Fruit fly (Drosophila melanogaster) whole organism, pupa: Measurements from ENCODE around the gene primo-1.
A peak's percentile ranks its signal among the peaks of the same experiment; 100 is the strongest.

Experiments
- CG10348 ChIP-seq: fragments of 200-800 bp; sonication (Bioruptor generic); IDR thresholded peaks from 2 replicates; pipeline ENCODE4 v1.3.6; 2022; ENCODE audit warnings: missing biosample characterization, missing genetic modification characterization
- CG12605 ChIP-seq: fragments of 200-800 bp; sonication (Bioruptor generic); IDR thresholded peaks from 2 replicates; pipeline ENCODE4 v1.3.6; 2022; ENCODE audit warnings: missing biosample characterization, missing genetic modification characterization
- CG13204 ChIP-seq: fragments of 200-800 bp; sonication (Bioruptor generic); optimal IDR thresholded peaks from 2 replicates; lab custom pipeline; 2018; ENCODE audit warnings: missing biosample characterization, mild to moderate bottlenecking, missing genetic modification characterization, moderate library complexity
- CG14655 ChIP-seq: fragments of 200-800 bp; sonication (Bioruptor generic); optimal IDR thresholded peaks from 3 replicates; lab custom pipeline; 2017; ENCODE audit warnings: mild to moderate bottlenecking, missing biosample characterization, missing genetic modification reagents, missing genetic modification characterization
- CG15710 ChIP-seq: fragments of 200-800 bp; sonication (Bioruptor generic); optimal IDR thresholded peaks from 2 replicates; lab custom pipeline; 2018; ENCODE audit warnings: missing biosample characterization, mild to moderate bottlenecking, missing genetic modification characterization, moderate library complexity
- CG17806 ChIP-seq: fragments of 200-800 bp; sonication (Bioruptor generic); optimal IDR thresholded peaks from 2 replicates; lab custom pipeline; 2018; ENCODE audit warnings: missing biosample characterization, mild to moderate bottlenecking, missing genetic modification characterization, moderate library complexity
- CG32121 ChIP-seq: fragments of 200-800 bp; sonication (Bioruptor generic); IDR thresholded peaks from 2 replicates; pipeline ENCODE4 v1.3.6; 2022; ENCODE audit warnings: missing biosample characterization, missing genetic modification characterization
- CG34367 ChIP-seq: fragments of 200-800 bp; sonication (Bioruptor generic); optimal IDR thresholded peaks from 2 replicates; lab custom pipeline; 2018; ENCODE audit warnings: missing biosample characterization, mild to moderate bottlenecking, missing genetic modification characterization
- CG4496 ChIP-seq: fragments of 200-800 bp; sonication (Bioruptor generic); IDR thresholded peaks from 3 replicates; pipeline ENCODE4 v1.3.6; 2022; ENCODE audit warnings: missing biosample characterization, missing genetic modification characterization
- CG8159 ChIP-seq: fragments of 200-800 bp; sonication (Bioruptor generic); optimal IDR thresholded peaks from 3 replicates; lab custom pipeline; 2018; ENCODE audit warnings: missing biosample characterization, mild to moderate bottlenecking, missing genetic modification characterization, moderate library complexity
- CG8301 ChIP-seq: fragments of 200-800 bp; sonication (Bioruptor generic); optimal IDR thresholded peaks from 2 replicates; lab custom pipeline; 2018; ENCODE audit warnings: missing biosample characterization, mild to moderate bottlenecking, missing genetic modification characterization
- CG9948 ChIP-seq: fragments of 200-800 bp; sonication (Bioruptor generic); optimal IDR thresholded peaks from 2 replicates; lab custom pipeline; 2018; ENCODE audit warnings: missing biosample characterization, mild to moderate bottlenecking, missing genetic modification characterization, moderate library complexity
- D1 ChIP-seq: fragments of 200-800 bp; sonication (Bioruptor generic); optimal IDR thresholded peaks from 2 replicates; lab custom pipeline; 2018; ENCODE audit warnings: missing biosample characterization, mild to moderate bottlenecking, missing genetic modification characterization, moderate library complexity
- EcR ChIP-seq: fragments of 200-800 bp; sonication (Bioruptor generic); optimal IDR thresholded peaks from 3 replicates; lab custom pipeline; 2019; ENCODE audit warnings: missing biosample characterization, missing genetic modification characterization, mild to moderate bottlenecking, moderate library complexity, missing genetic modification reagents
- Ets98B ChIP-seq: fragments of 200-800 bp; sonication (Bioruptor generic); IDR thresholded peaks from 2 replicates; pipeline ENCODE4 v1.3.6; 2022; ENCODE audit warnings: missing biosample characterization, missing genetic modification characterization
- Pif1A ChIP-seq: fragments of 200-800 bp; sonication (Bioruptor generic); optimal IDR thresholded peaks from 3 replicates; lab custom pipeline; 2016; ENCODE audit warnings: missing biosample characterization, missing genetic modification characterization
- Pif1B ChIP-seq: fragments of 200-800 bp; sonication (Bioruptor generic); optimal IDR thresholded peaks from 3 replicates; lab custom pipeline; 2016; ENCODE audit warnings: missing biosample characterization, missing genetic modification characterization
- Snoo ChIP-seq: fragments of 200-800 bp; sonication (Bioruptor generic); optimal IDR thresholded peaks from 3 replicates; lab custom pipeline; 2017; ENCODE audit warnings: missing biosample characterization, mild to moderate bottlenecking, missing genetic modification characterization, inconsistent platforms
- fd96Ca ChIP-seq: fragments of 200-800 bp; sonication (Bioruptor generic); IDR thresholded peaks from 3 replicates; pipeline ENCODE4 v1.3.6; 2022; ENCODE audit warnings: missing biosample characterization, missing genetic modification characterization
- gl ChIP-seq: fragments of 200-800 bp; sonication (Bioruptor generic); optimal IDR thresholded peaks from 2 replicates; lab custom pipeline; 2018; ENCODE audit warnings: missing biosample characterization, mild to moderate bottlenecking, missing genetic modification characterization
- rn ChIP-seq: fragments of 200-800 bp; sonication (Bioruptor generic); IDR thresholded peaks from 2 replicates; pipeline ENCODE4 v1.3.6; 2022; ENCODE audit warnings: missing biosample characterization, missing genetic modification characterization

primo-1 gene

dm6 chr3R:13699350-13699749 is 12.3 kb downstream of the primo-1 start:
- no peak for TF ChIP-seq CG32121
- TF ChIP-seq gl (tag; lab: Kevin White, UChicago), result no peak
- no peak for TF ChIP-seq Pif1B
- TF ChIP-seq CG10348 (GFP tag; lab: Robert Waterston, UW), result no peak
- TF ChIP-seq CG8159 (tag; lab: Kevin White, UChicago), result no peak
- no peak for TF ChIP-seq CG17806
- TF ChIP-seq CG15710 (tag; lab: Kevin White, UChicago), result no peak
- no peak for TF ChIP-seq EcR (GFP tag; lab: Kevin White, UChicago)
- no peak for TF ChIP-seq Ets98B (GFP tag; lab: Robert Waterston, UW)
- no peak for TF ChIP-seq Pif1A
- TF ChIP-seq CG9948, result no peak
- no peak for TF ChIP-seq CG34367 (tag; lab: Kevin White, UChicago)
- no peak for TF ChIP-seq CG8301
- no peak for TF ChIP-seq CG12605 (GFP tag; lab: Robert Waterston, UW)
- TF ChIP-seq Snoo (tag; lab: Kevin White, UChicago), result no peak
- TF ChIP-seq rn (GFP tag; lab: Robert Waterston, UW), result no peak
- TF ChIP-seq CG13204 (GFP tag; lab: Kevin White, UChicago), result no peak
- no peak for TF ChIP-seq CG14655

dm6 chr3R:13693753-13694152 is 17.9 kb downstream of the primo-1 start, which contains the start of gene CG14367:
CG14367 (plus strand) TSS chr3R:13694053.
- no peak for TF ChIP-seq CG10348 (GFP tag; lab: Robert Waterston, UW)
- no peak for TF ChIP-seq gl (tag; lab: Kevin White, UChicago)
- no peak for TF ChIP-seq Pif1B
- TF ChIP-seq CG32121, result no peak
- TF ChIP-seq CG4496 (GFP tag; lab: Robert Waterston, UW), result no peak
- TF ChIP-seq CG8301, result no peak
- TF ChIP-seq fd96Ca (GFP tag; lab: Robert Waterston, UW), result no peak
- no peak for TF ChIP-seq CG17806
- TF ChIP-seq CG15710 (tag; lab: Kevin White, UChicago), result no peak
- no peak for TF ChIP-seq Pif1A
- no peak for TF ChIP-seq CG8159 (tag; lab: Kevin White, UChicago)
- TF ChIP-seq CG13204 (GFP tag; lab: Kevin White, UChicago), result no peak
- no peak for TF ChIP-seq CG34367 (tag; lab: Kevin White, UChicago)
- TF ChIP-seq Ets98B (GFP tag; lab: Robert Waterston, UW), result no peak
- TF ChIP-seq Snoo (tag; lab: Kevin White, UChicago), result no peak
- TF ChIP-seq CG9948, result no peak
- no peak for TF ChIP-seq CG14655
- TF ChIP-seq rn (GFP tag; lab: Robert Waterston, UW), result no peak
- TF ChIP-seq CG12605 (GFP tag; lab: Robert Waterston, UW), result no peak
- TF ChIP-seq D1 (tag; lab: Kevin White, UChicago), result no peak

dm6 chr3R:13686371-13687211 is 25.0 kb downstream of the primo-1 start, which contains the start of gene omd:
omd (minus strand) TSS chr3R:13687210.
- peak; percentile 23; the same call in 1 of the 2 replicates for TF ChIP-seq CG32121
- peak; percentile 59; the same call in 1 of the 3 replicates for TF ChIP-seq CG4496 (GFP tag; lab: Robert Waterston, UW)
- TF ChIP-seq Ets98B (GFP tag; lab: Robert Waterston, UW), result peak; percentile 54; the same call in 1 of the 2 replicates
- TF ChIP-seq CG34367 (tag; lab: Kevin White, UChicago), result peak; percentile 12
- no peak for TF ChIP-seq CG13204 (GFP tag; lab: Kevin White, UChicago)
- TF ChIP-seq CG17806, result no peak
- peak; percentile 17 for TF ChIP-seq Pif1A
- peak; percentile 67; the same call in 1 of the 3 replicates for TF ChIP-seq fd96Ca (GFP tag; lab: Robert Waterston, UW)

- TF ChIP-seq CG9948, result no peak
- no peak for TF ChIP-seq CG8301
Observed at dm6 chr3R:13685969-13686368, 25.7 kb downstream of the primo-1 start.

dm6 chr3R:13684569-13685402 is 26.8 kb downstream of the primo-1 start:
- TF ChIP-seq CG13204 (GFP tag; lab: Kevin White, UChicago) (no peak), Ets98B (GFP tag; lab: Robert Waterston, UW) (no peak), CG14655 (no peak), CG4496 (GFP tag; lab: Robert Waterston, UW) (no peak), CG8159 (tag; lab: Kevin White, UChicago) (peak; percentile 2), Pif1B (peak; percentile 21)
